Worm (Caenorhabditis elegans) whole organism, L2 larva: ENCODE measurements around the gene math-33.

Source experiments
- C34F6.9 ChIP-seq: fragments of 150-350 bp; optimal IDR thresholded peaks from 2 replicates; lab custom pipeline; 2014; ENCODE audit warnings: missing biosample characterization, missing genetic modification characterization
- Y55F3AM.14 ChIP-seq: fragments of 200-800 bp; sonication (Bioruptor generic); optimal IDR thresholded peaks from 2 replicates; lab custom pipeline; 2018; ENCODE audit warnings: mild to moderate bottlenecking, missing genetic modification characterization, missing compliant biosample characterization
- alr-1 ChIP-seq: fragments of 150-350 bp; optimal IDR thresholded peaks from 2 replicates; lab custom pipeline; 2014; ENCODE audit warnings: missing biosample characterization, missing genetic modification characterization
- aly-2 ChIP-seq: fragments of 150-350 bp; optimal IDR thresholded peaks from 2 replicates; lab custom pipeline; 2014; ENCODE audit warnings: missing biosample characterization, missing genetic modification characterization
- ama-1 ChIP-seq: fragments of 150-350 bp; optimal IDR thresholded peaks from 2 replicates; lab custom pipeline; 2018; ENCODE audit warnings: inconsistent platforms
- blmp-1 ChIP-seq: sonication (generic microtip); optimal IDR thresholded peaks from 2 replicates; lab custom pipeline; 2017; ENCODE audit warnings: missing genetic modification characterization, mild to moderate bottlenecking, missing compliant biosample characterization, antibody characterized with exemption, moderate library complexity; ENCODE audit not compliant: insufficient read depth
- ceh-16 ChIP-seq: fragments of 150-350 bp; optimal IDR thresholded peaks from 2 replicates; lab custom pipeline; 2014; ENCODE audit warnings: missing biosample characterization, missing genetic modification characterization
- ceh-82 ChIP-seq: fragments of 150-350 bp; optimal IDR thresholded peaks from 2 replicates; lab custom pipeline; 2014; ENCODE audit warnings: missing biosample characterization, missing genetic modification characterization
- crh-2 ChIP-seq: sonication (generic microtip); optimal IDR thresholded peaks from 2 replicates; lab custom pipeline; 2017; ENCODE audit warnings: missing biosample characterization, missing genetic modification characterization
- egl-27 ChIP-seq: sonication (generic microtip); optimal IDR thresholded peaks from 3 replicates; lab custom pipeline; 2017; ENCODE audit warnings: missing biosample characterization, missing genetic modification reagents, missing genetic modification characterization
- elt-1 ChIP-seq: fragments of 150-350 bp; optimal IDR thresholded peaks from 2 replicates; lab custom pipeline; 2014; ENCODE audit warnings: missing biosample characterization, missing genetic modification characterization
- fos-1 ChIP-seq: fragments of 150-350 bp; optimal IDR thresholded peaks from 2 replicates; lab custom pipeline; 2014; ENCODE audit warnings: missing biosample characterization, missing genetic modification characterization
- lin-11 ChIP-seq: fragments of 150-350 bp; sonication (generic microtip); optimal IDR thresholded peaks from 2 replicates; lab custom pipeline; 2014; ENCODE audit warnings: missing biosample characterization, missing genetic modification characterization, inconsistent platforms, mixed read lengths
- lin-13 ChIP-seq: fragments of 150-350 bp; optimal IDR thresholded peaks from 2 replicates; lab custom pipeline; 2014; ENCODE audit warnings: missing biosample characterization, missing genetic modification reagents, missing genetic modification characterization
- lin-39 ChIP-seq: fragments of 150-350 bp; optimal IDR thresholded peaks from 2 replicates; lab custom pipeline; 2014; ENCODE audit warnings: missing biosample characterization, missing genetic modification reagents, missing genetic modification characterization
- mab-5 ChIP-seq: fragments of 150-350 bp; optimal IDR thresholded peaks from 2 replicates; lab custom pipeline; 2014; ENCODE audit warnings: missing biosample characterization, missing genetic modification characterization
- mdl-1 ChIP-seq, 2 experiments: fragments of 150-350 bp in 1 of 2; sonication (generic microtip) in 1 of 2; optimal IDR thresholded peaks; 2 replicates each; lab custom pipeline; 2017; ENCODE audit warnings: missing biosample characterization in 2 of 2, missing genetic modification characterization in 2 of 2
- nhr-11 ChIP-seq: fragments of 150-350 bp; optimal IDR thresholded peaks from 2 replicates; lab custom pipeline; 2014; ENCODE audit warnings: missing biosample characterization, missing genetic modification characterization
- nhr-12 ChIP-seq: fragments of 150-350 bp; optimal IDR thresholded peaks from 2 replicates; lab custom pipeline; 2014; ENCODE audit warnings: missing biosample characterization, missing genetic modification characterization
- nhr-129 ChIP-seq: fragments of 150-350 bp; optimal IDR thresholded peaks from 2 replicates; lab custom pipeline; 2014; ENCODE audit warnings: missing biosample characterization, missing genetic modification characterization
- nhr-23 ChIP-seq: fragments of 150-350 bp; optimal IDR thresholded peaks from 2 replicates; lab custom pipeline; 2014; ENCODE audit warnings: missing biosample characterization, missing genetic modification reagents, missing genetic modification characterization
- nhr-237 ChIP-seq: fragments of 150-350 bp; optimal IDR thresholded peaks from 2 replicates; lab custom pipeline; 2014; ENCODE audit warnings: missing biosample characterization, missing genetic modification characterization
- nhr-6 ChIP-seq: fragments of 150-350 bp; optimal IDR thresholded peaks from 2 replicates; lab custom pipeline; 2014; ENCODE audit warnings: missing biosample characterization, missing genetic modification characterization
- nhr-77 ChIP-seq: fragments of 150-350 bp; optimal IDR thresholded peaks from 2 replicates; lab custom pipeline; 2014; ENCODE audit warnings: missing biosample characterization, missing genetic modification characterization
- peb-1 ChIP-seq: fragments of 150-350 bp; optimal IDR thresholded peaks from 2 replicates; lab custom pipeline; 2014; ENCODE audit warnings: missing biosample characterization, missing genetic modification characterization
- skn-1 ChIP-seq: sonication (generic microtip); optimal IDR thresholded peaks from 2 replicates; lab custom pipeline; 2017; ENCODE audit warnings: missing biosample characterization, missing genetic modification characterization
- sma-3 ChIP-seq: sonication (generic microtip); optimal IDR thresholded peaks from 2 replicates; lab custom pipeline; 2016; ENCODE audit warnings: missing genetic modification reagents, missing genetic modification characterization, missing compliant biosample characterization
- sma-9 ChIP-seq, 2 experiments: fragments of 150-350 bp in 1 of 2; sonication (generic microtip) in 1 of 2; optimal IDR thresholded peaks; 2 replicates each; lab custom pipeline; 2014 to 2016; ENCODE audit warnings: missing genetic modification characterization in 2 of 2, mild to moderate bottlenecking in 1 of 2, missing biosample characterization in 1 of 2, missing compliant biosample characterization in 1 of 2, missing genetic modification reagents in 1 of 2, moderate library complexity in 1 of 2
- snpc-4 ChIP-seq: fragments of 150-350 bp; optimal IDR thresholded peaks from 2 replicates; lab custom pipeline; 2014; ENCODE audit warnings: missing biosample characterization, missing genetic modification characterization
- unc-62 ChIP-seq: fragments of 150-350 bp; optimal IDR thresholded peaks from 2 replicates; lab custom pipeline; 2014; ENCODE audit warnings: missing biosample characterization, missing genetic modification reagents, missing genetic modification characterization
- zag-1 ChIP-seq: fragments of 150-350 bp; optimal IDR thresholded peaks from 2 replicates; lab custom pipeline; 2014; ENCODE audit warnings: missing biosample characterization, missing genetic modification characterization
- ztf-1 ChIP-seq: fragments of 200-800 bp; sonication (Bioruptor generic); conservative IDR thresholded peaks from 2 replicates; pipeline ENCODE4 v1.3.6; 2022; ENCODE audit warnings: missing genetic modification characterization, missing compliant biosample characterization
- ztf-11 ChIP-seq: sonication (generic microtip); optimal IDR thresholded peaks from 2 replicates; lab custom pipeline; 2017; ENCODE audit warnings: missing biosample characterization, missing genetic modification characterization

math-33 gene

DNA sequence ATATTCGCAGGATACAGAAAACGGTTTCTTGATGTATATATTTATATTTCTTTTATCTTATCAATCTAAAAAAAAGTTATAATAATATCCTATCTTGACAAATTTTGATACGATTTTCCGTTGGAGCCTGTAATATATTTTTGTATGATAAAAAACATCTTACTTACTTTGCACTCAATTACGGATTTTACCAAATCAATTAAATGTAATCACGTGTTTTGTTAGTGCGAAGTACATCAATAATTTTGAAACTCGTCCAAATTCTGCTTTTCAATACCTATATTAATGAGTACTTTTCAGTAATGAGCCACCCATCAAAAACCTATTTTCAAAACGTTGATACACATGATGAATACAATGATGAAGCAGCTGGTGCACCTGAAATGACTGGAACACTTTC is 35.7 kb downstream of the math-33 start, which contains the start of gene T19C4.1:
Gene T19C4.1, plus strand, starts transcription at position 301 of the 400 bp plus-strand sequence.
- TF ChIP-seq crh-2 (tag; lab: Kevin White, UChicago) (no peak), nhr-12 (tag; lab: Kevin White, UChicago) (no peak), mdl-1 (tag; optimal IDR thresholded peaks at IDR 0.05; lab: Kevin White, UChicago) (no peak), sma-9 (GFP tag; optimal IDR thresholded peaks at IDR 0.05; lab: Kevin White, UChicago) (no peak), sma-9 (tag; optimal IDR thresholded peaks at IDR 0.05; lab: Kevin White, UChicago) (no peak), nhr-237 (tag; lab: Kevin White, UChicago) (no peak), ceh-82 (tag; lab: Kevin White, UChicago) (no peak), zag-1 (tag; lab: Kevin White, UChicago) (no peak), C34F6.9 (tag; lab: Kevin White, UChicago) (no peak)

DNA sequence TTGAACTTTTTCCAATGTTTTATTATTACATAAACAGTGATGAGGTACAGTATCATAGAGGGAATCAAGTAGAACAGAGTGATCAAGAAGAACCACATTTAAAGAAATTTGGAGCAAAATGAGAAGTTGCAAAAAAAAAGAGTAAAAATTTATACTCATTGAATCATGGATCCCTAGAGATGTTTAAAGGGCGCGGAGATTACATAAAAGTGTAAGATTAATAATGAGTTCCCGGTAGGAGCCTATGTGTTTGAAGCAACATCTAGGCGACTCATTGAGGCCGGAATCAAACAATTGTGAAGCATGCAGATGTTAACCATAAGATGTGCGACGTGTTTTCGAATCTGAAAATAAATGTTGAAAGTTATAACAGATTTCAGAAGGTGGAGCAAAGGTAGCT is 38.6 kb downstream of the math-33 start, which contains the start of gene srg-39:
Gene srg-39, minus strand, starts transcription at position 101 of the 400 bp plus-strand sequence.
- TF ChIP-seq nhr-77 (tag; lab: Kevin White, UChicago) (no peak), ztf-1 (no peak), lin-39 (tag; lab: Kevin White, UChicago) (no peak), ceh-16 (tag; lab: Kevin White, UChicago) (no peak), aly-2 (no peak)

DNA sequence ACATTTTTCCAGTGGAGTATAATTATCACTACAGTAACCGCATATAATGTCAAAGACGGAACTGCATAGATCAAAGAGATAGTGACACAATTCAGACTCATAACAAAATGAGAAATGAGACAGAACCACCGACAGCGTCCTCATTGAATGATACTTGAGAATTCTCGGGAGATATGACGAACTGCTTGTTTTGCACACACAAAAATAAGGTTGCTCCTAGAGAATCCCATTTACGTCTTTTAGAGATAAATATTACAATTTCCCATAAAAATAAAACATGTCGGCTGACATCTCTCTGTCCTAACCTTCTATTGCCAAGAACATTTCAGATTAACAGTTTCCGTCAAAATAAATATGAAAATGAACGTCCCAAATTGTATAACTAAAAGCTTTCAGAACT is 41.8 kb downstream of the math-33 start, which contains the start of gene srg-38:
Gene srg-38, minus strand, starts transcription at position 101 of the 400 bp plus-strand sequence.
- TF ChIP-seq ama-1 (lab: Kevin White, UChicago) (no peak), mdl-1 (tag; optimal IDR thresholded peaks at IDR 0.05; lab: Kevin White, UChicago) (no peak), nhr-12 (tag; lab: Kevin White, UChicago) (no peak), blmp-1 (no peak), egl-27 (tag; lab: Kevin White, UChicago) (no peak), C34F6.9 (tag; lab: Kevin White, UChicago) (no peak), ceh-82 (tag; lab: Kevin White, UChicago) (no peak), elt-1 (tag; lab: Kevin White, UChicago) (no peak), sma-3 (no peak)

DNA sequence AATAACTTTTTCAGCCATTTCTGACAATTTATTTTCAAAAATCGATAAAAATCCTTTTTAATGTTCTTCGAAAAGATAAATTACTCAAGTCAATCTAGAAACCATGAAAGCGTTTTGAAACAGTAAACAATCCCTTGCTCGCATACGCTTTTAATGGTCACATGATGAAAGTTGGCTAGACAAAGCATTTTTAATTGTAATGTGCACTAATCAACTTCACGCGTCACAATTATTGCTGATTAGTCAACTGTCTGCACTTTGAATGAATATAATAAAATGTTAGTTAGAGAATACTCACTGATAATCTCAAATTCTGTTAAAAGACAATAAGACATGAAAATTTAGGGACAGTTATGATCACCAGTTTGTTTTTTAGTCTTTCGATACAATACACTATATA is 42.9 kb downstream of the math-33 start:
- no peak for TF ChIP-seq C34F6.9 (tag; lab: Kevin White, UChicago)
- no peak for TF ChIP-seq Y55F3AM.14 (GFP tag; lab: Kevin White, UChicago)
- TF ChIP-seq elt-1 (tag; lab: Kevin White, UChicago), result no peak
- TF ChIP-seq, all 48 proteins: peak for 0

DNA sequence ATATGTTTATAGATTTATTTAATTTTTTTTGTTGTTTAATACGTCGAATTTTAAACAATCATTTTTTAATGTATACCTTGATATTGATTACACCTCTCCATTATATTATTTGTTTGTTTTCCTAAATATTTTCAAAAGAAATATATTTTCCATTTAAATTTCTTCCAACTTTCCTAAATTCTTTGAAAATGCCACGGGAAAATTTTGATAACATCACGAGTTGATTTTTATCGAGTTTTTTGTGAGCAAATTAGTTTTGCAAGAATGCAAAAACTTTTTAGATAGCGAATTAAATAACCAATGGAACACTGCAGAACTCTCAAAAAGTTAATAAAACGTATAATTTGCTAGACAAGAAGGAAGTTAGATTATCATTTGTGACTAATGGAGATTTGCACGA is 44.2 kb downstream of the math-33 start, which contains the start of gene srg-42:
Gene srg-42, minus strand, starts transcription at position 101 of the 400 bp plus-strand sequence.
- TF ChIP-seq alr-1, result no peak
- no peak for TF ChIP-seq snpc-4 (tag; lab: Kevin White, UChicago)
- no peak for TF ChIP-seq egl-27 (tag; lab: Kevin White, UChicago)
- TF ChIP-seq sma-3, result no peak
- TF ChIP-seq lin-11, result no peak
- TF ChIP-seq nhr-129 (tag; lab: Kevin White, UChicago), result no peak
- no peak for TF ChIP-seq peb-1 (tag; lab: Kevin White, UChicago)
- TF ChIP-seq fos-1 (tag; lab: Kevin White, UChicago), result no peak
- no peak for TF ChIP-seq ceh-16 (tag; lab: Kevin White, UChicago)
- no peak for TF ChIP-seq nhr-77 (tag; lab: Kevin White, UChicago)
- TF ChIP-seq mab-5 (tag; lab: Kevin White, UChicago), result no peak
- no peak for TF ChIP-seq lin-39 (tag; lab: Kevin White, UChicago)
- TF ChIP-seq nhr-11, result no peak
- no peak for TF ChIP-seq lin-13
- TF ChIP-seq blmp-1, result no peak
- no peak for TF ChIP-seq unc-62
- TF ChIP-seq nhr-23 (tag; lab: Kevin White, UChicago), result no peak

DNA sequence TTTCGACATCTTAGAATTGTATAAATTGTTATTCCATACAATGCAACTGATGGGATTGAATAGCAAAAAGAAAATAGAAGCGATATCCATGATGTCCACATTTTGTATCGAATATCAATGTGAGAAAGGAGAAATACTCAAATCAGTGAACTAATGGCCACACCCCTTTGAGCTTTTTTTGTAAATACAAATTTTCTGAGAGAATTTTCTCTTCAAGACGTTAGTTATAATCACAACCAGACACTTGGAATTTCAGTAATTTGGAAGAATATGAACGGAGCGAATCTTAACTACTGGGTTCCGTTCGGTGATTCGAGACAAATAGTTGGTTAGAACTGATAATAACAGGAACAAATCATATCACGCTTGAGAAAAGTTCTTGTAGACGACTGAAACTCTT is 48.1 kb downstream of the math-33 start, which contains the start of gene srg-41:
Gene srg-41, minus strand, starts transcription at position 101 of the 400 bp plus-strand sequence.
- TF ChIP-seq nhr-6 (tag; lab: Kevin White, UChicago), result no peak
- no peak for TF ChIP-seq alr-1
- no peak for TF ChIP-seq ztf-1
- TF ChIP-seq lin-39 (tag; lab: Kevin White, UChicago), result no peak
- TF ChIP-seq ztf-11, result no peak
- no peak for TF ChIP-seq egl-27 (tag; lab: Kevin White, UChicago)
- no peak for TF ChIP-seq lin-11
- TF ChIP-seq nhr-11, result no peak
- no peak for TF ChIP-seq skn-1 (tag; lab: Kevin White, UChicago)
- no peak for TF ChIP-seq sma-9 (GFP tag; optimal IDR thresholded peaks at IDR 0.05; lab: Kevin White, UChicago)
- no peak for TF ChIP-seq sma-9 (tag; optimal IDR thresholded peaks at IDR 0.05; lab: Kevin White, UChicago)
